Fruit fly (Drosophila melanogaster): ENCODE data around the gene CG42353.

DNA sequence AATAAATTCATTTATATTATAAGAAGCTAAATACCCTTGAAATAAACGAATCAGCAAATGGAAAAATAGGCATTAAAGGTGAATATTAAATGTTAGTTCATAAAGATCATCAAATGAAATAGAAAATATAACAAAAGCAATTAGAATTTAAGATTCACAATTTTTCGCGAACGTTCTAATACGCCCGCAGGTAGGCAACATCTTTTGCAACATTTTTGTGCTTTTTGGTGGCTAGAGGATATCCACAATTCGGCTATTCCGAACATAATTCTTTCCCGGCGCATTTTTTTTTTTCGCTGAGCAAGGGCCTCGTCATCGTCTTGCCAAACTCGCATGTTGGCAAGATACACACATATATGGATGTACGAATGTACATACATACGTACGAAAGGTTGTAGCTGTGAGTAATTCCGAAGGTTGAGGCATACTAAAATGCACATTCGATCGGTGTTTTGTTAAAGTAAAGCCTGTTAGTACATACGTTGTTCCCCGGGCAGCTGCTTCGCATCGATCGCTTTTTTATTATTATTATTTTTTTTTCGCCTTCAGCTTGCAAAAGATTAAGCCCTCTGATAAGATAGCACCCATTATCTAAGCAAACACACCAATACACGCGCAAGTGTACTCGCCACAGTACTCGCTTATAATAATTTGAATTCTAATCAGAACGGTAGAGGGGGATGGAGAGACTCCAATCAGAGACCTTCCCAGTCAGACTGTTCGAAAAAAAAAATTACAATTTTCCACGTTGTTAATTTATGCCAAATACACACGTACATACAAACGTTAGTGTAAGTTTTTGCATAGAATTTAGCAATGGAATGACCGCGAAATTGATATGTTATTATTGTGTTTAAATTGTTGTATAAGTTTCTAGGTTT lies 2.2 kb downstream of the CG42353 start:
- TF ChIP-seq ssp (GFP tag; IDR thresholded peaks at IDR 0.05) (no peak), Dip3 (GFP tag; optimal IDR thresholded peaks at IDR 0.05) (peak; percentile 51), ato (GFP tag; IDR thresholded peaks at IDR 0.05; ENCODE audit: partially characterized antibody) (no peak), CG1603 (tag; optimal IDR thresholded peaks at IDR 0.05) (no peak), wor (GFP tag; IDR thresholded peaks at IDR 0.05) (no peak), Opbp (GFP tag; IDR thresholded peaks at IDR 0.05; ENCODE audit: partially characterized antibody) (no peak), Dad (GFP tag; optimal IDR thresholded peaks at IDR 0.05) (no peak), Camta (GFP tag; optimal IDR thresholded peaks at IDR 0.05) (no peak), luna (GFP tag; optimal IDR thresholded peaks at IDR 0.05) (no peak)
